Worm (Caenorhabditis elegans) whole organism, L1 larva: Measurements from ENCODE around the gene clec-80.
A peak's percentile ranks its signal among the peaks of the same experiment; 100 is the strongest.

ENCODE experiments used
- C16A3.4 ChIP-seq: fragments of 150-350 bp; optimal IDR thresholded peaks from 2 replicates; lab custom pipeline; 2014; ENCODE audit warnings: missing biosample characterization, missing genetic modification characterization
- C34B4.2 ChIP-seq: sonication (generic microtip); optimal IDR thresholded peaks from 2 replicates; lab custom pipeline; 2017; ENCODE audit warnings: mild to moderate bottlenecking, missing genetic modification characterization, missing compliant biosample characterization
- F16B12.6 ChIP-seq: fragments of 150-350 bp; optimal IDR thresholded peaks from 2 replicates; lab custom pipeline; 2014; ENCODE audit warnings: missing biosample characterization, missing genetic modification characterization
- Y116A8C.19 ChIP-seq: sonication (generic microtip); optimal IDR thresholded peaks from 2 replicates; lab custom pipeline; 2016; ENCODE audit warnings: missing compliant biosample characterization, missing genetic modification characterization, borderline replicate concordance
- aha-1 ChIP-seq: fragments of 150-350 bp; optimal IDR thresholded peaks from 2 replicates; lab custom pipeline; 2014; ENCODE audit warnings: missing biosample characterization, missing genetic modification characterization
- blmp-1 ChIP-seq: fragments of 150-350 bp; optimal IDR thresholded peaks from 2 replicates; lab custom pipeline; 2014; ENCODE audit warnings: missing biosample characterization, missing genetic modification characterization
- ceh-82 ChIP-seq, 3 experiments: fragments of 150-350 bp in 1 of 3; sonication (generic microtip) in 2 of 3; optimal IDR thresholded peaks; 2 replicates each; lab custom pipeline; 2014 to 2017; ENCODE audit warnings: missing biosample characterization in 3 of 3, missing genetic modification characterization in 3 of 3
- ceh-88 ChIP-seq: fragments of 200-800 bp; sonication (Bioruptor generic); IDR thresholded peaks from 2 replicates; pipeline ENCODE4 v1.3.6; 2022; ENCODE audit warnings: missing genetic modification characterization, missing compliant biosample characterization
- dpl-1 ChIP-seq, 3 experiments: fragments of 150-350 bp in 2 of 3; sonication (generic microtip) in 1 of 3; optimal IDR thresholded peaks; 2 replicates each; lab custom pipeline; 2014 to 2017; ENCODE audit warnings: missing biosample characterization in 3 of 3, missing genetic modification characterization in 3 of 3, missing genetic modification reagents in 3 of 3
- efl-1 ChIP-seq, 4 experiments: fragments of 150-350 bp; optimal IDR thresholded peaks in 3 of 4; peaks in 1 of 4; 1 replicate in 1 of 4; 2 replicates in 3 of 4; lab custom pipeline; 2014; ENCODE audit warnings: missing biosample characterization in 2 of 4, missing genetic modification characterization in 2 of 4, missing genetic modification reagents in 2 of 4
- efl-3 ChIP-seq: fragments of 200-800 bp; sonication (Bioruptor generic); optimal IDR thresholded peaks from 2 replicates; lab custom pipeline; 2018; ENCODE audit warnings: mild to moderate bottlenecking, missing genetic modification characterization, missing compliant biosample characterization
- egl-13 ChIP-seq: sonication (generic microtip); optimal IDR thresholded peaks from 2 replicates; lab custom pipeline; 2016; ENCODE audit warnings: missing genotype, missing genetic modification reagents, missing genetic modification characterization, missing compliant biosample characterization
- elt-2 ChIP-seq: sonication (generic microtip); optimal IDR thresholded peaks from 2 replicates; lab custom pipeline; 2016; ENCODE audit warnings: missing genetic modification characterization, mild to moderate bottlenecking, inconsistent platforms, missing compliant biosample characterization, missing genetic modification reagents
- elt-3 ChIP-seq, 6 experiments: fragments of 150-350 bp in 1 of 6; sonication (generic microtip); optimal IDR thresholded peaks; 2 replicates each; lab custom pipeline; 2017 to 2018; ENCODE audit warnings: missing biosample characterization in 6 of 6, missing genetic modification characterization in 6 of 6, inconsistent platforms in 1 of 6
- ets-5 ChIP-seq: fragments of 200-800 bp; sonication (Bioruptor generic); IDR thresholded peaks from 2 replicates; pipeline ENCODE4 v1.3.6; 2022; ENCODE audit warnings: missing genetic modification characterization, missing compliant biosample characterization
- fkh-4 ChIP-seq: sonication (generic microtip); optimal IDR thresholded peaks from 2 replicates; lab custom pipeline; 2016; ENCODE audit warnings: missing compliant biosample characterization, missing genetic modification characterization, borderline replicate concordance
- fkh-8 ChIP-seq: sonication (generic microtip); optimal IDR thresholded peaks from 2 replicates; lab custom pipeline; 2016; ENCODE audit warnings: mild to moderate bottlenecking, missing genetic modification characterization, missing compliant biosample characterization
- grh-1 ChIP-seq: fragments of 200-800 bp; sonication (Bioruptor generic); IDR thresholded peaks from 2 replicates; pipeline ENCODE4 v1.3.6; 2022; ENCODE audit warnings: missing genetic modification reagents, missing genetic modification characterization, missing compliant biosample characterization
- hlh-4 ChIP-seq: sonication (generic microtip); optimal IDR thresholded peaks from 2 replicates; lab custom pipeline; 2016; ENCODE audit warnings: mild to moderate bottlenecking, missing genetic modification characterization, missing compliant biosample characterization
- hpl-2 ChIP-seq: fragments of 150-350 bp; optimal IDR thresholded peaks from 2 replicates; lab custom pipeline; 2014; ENCODE audit warnings: missing biosample characterization, missing genetic modification reagents, missing genetic modification characterization
- irx-1 ChIP-seq: sonication (generic microtip); optimal IDR thresholded peaks from 2 replicates; lab custom pipeline; 2016; ENCODE audit warnings: missing genetic modification characterization, missing compliant biosample characterization
- lin-13 ChIP-seq: fragments of 150-350 bp; optimal IDR thresholded peaks from 2 replicates; lab custom pipeline; 2014; ENCODE audit warnings: missing biosample characterization, missing genetic modification reagents, missing genetic modification characterization
- lin-14 ChIP-seq: fragments of 200-800 bp; sonication (Bioruptor generic); optimal IDR thresholded peaks from 2 replicates; lab custom pipeline; 2018; ENCODE audit warnings: mild to moderate bottlenecking, missing genetic modification characterization, moderate library complexity, missing compliant biosample characterization
- lin-15B ChIP-seq: fragments of 150-350 bp; sonication (generic microtip); optimal IDR thresholded peaks from 3 replicates; lab custom pipeline; 2014; ENCODE audit warnings: missing biosample characterization, missing genetic modification characterization
- lin-35 ChIP-seq, 2 experiments: fragments of 150-350 bp; optimal IDR thresholded peaks; 2 replicates each; lab custom pipeline; 2014; ENCODE audit warnings: missing biosample characterization in 2 of 2, missing genetic modification characterization in 2 of 2, missing genetic modification reagents in 2 of 2
- lin-39 ChIP-seq: fragments of 150-350 bp; optimal IDR thresholded peaks from 2 replicates; lab custom pipeline; 2014; ENCODE audit warnings: missing biosample characterization, missing genetic modification reagents, missing genetic modification characterization
- lsy-2 ChIP-seq, 2 experiments: fragments of 150-350 bp; optimal IDR thresholded peaks; 2 replicates each; lab custom pipeline; 2014; ENCODE audit warnings: missing biosample characterization in 2 of 2, missing genetic modification characterization in 2 of 2
- mdl-1 ChIP-seq, 2 experiments: fragments of 150-350 bp; optimal IDR thresholded peaks; 2 replicates each; lab custom pipeline; 2014 to 2017; ENCODE audit warnings: missing biosample characterization in 2 of 2, missing genetic modification characterization in 2 of 2, inconsistent platforms in 1 of 2
- mep-1 ChIP-seq: fragments of 150-350 bp; optimal IDR thresholded peaks from 2 replicates; lab custom pipeline; 2014; ENCODE audit warnings: missing biosample characterization, missing genetic modification characterization
- nhr-20 ChIP-seq: sonication (generic microtip); optimal IDR thresholded peaks from 2 replicates; lab custom pipeline; 2016; ENCODE audit warnings: mild to moderate bottlenecking, missing genetic modification characterization, missing compliant biosample characterization
- nhr-47 ChIP-seq: sonication (generic microtip); optimal IDR thresholded peaks from 2 replicates; lab custom pipeline; 2016; ENCODE audit warnings: mild to moderate bottlenecking, missing genetic modification characterization, moderate library complexity, missing compliant biosample characterization
- nhr-76 ChIP-seq: sonication (generic microtip); optimal IDR thresholded peaks from 2 replicates; lab custom pipeline; 2017; ENCODE audit warnings: missing biosample characterization, missing genetic modification characterization
- nhr-77 ChIP-seq: fragments of 150-350 bp; optimal IDR thresholded peaks from 2 replicates; lab custom pipeline; 2014; ENCODE audit warnings: missing biosample characterization, missing genetic modification characterization
- nhr-84 ChIP-seq: sonication (generic microtip); optimal IDR thresholded peaks from 2 replicates; lab custom pipeline; 2017; ENCODE audit warnings: missing biosample characterization, missing genetic modification characterization
- nhr-85 ChIP-seq: sonication (generic microtip); peaks from one replicate; lab custom pipeline; 2016; ENCODE audit warnings: missing genetic modification characterization, inconsistent platforms, missing compliant biosample characterization
- nhr-90 ChIP-seq: sonication (generic microtip); optimal IDR thresholded peaks from 2 replicates; lab custom pipeline; 2016; ENCODE audit warnings: mild to moderate bottlenecking, missing genetic modification characterization, missing compliant biosample characterization; ENCODE audit not compliant: poor library complexity
- pag-3 ChIP-seq: sonication (generic microtip); optimal IDR thresholded peaks from 2 replicates; lab custom pipeline; 2017; ENCODE audit warnings: missing genetic modification characterization, mild to moderate bottlenecking, missing compliant biosample characterization, antibody characterized with exemption, borderline replicate concordance; ENCODE audit not compliant: insufficient read depth
- pax-3 ChIP-seq: fragments of 200-800 bp; sonication (Bioruptor generic); optimal IDR thresholded peaks from 2 replicates; lab custom pipeline; 2018; ENCODE audit warnings: mild to moderate bottlenecking, missing genetic modification characterization, moderate library complexity, missing compliant biosample characterization
- pqm-1 ChIP-seq: sonication (generic microtip); optimal IDR thresholded peaks from 3 replicates; lab custom pipeline; 2017; ENCODE audit warnings: missing biosample characterization, missing genetic modification characterization
- snpc-4 ChIP-seq: fragments of 150-350 bp; optimal IDR thresholded peaks from 2 replicates; lab custom pipeline; 2014; ENCODE audit warnings: missing biosample characterization, missing genetic modification characterization
- snu-23 ChIP-seq: sonication (generic microtip); optimal IDR thresholded peaks from 2 replicates; lab custom pipeline; 2016; ENCODE audit warnings: missing genetic modification characterization, missing compliant biosample characterization
- sox-4 ChIP-seq: sonication (generic microtip); optimal IDR thresholded peaks from 2 replicates; lab custom pipeline; 2016; ENCODE audit warnings: missing genetic modification characterization, missing compliant biosample characterization
- swsn-7 ChIP-seq: sonication (generic microtip); optimal IDR thresholded peaks from 2 replicates; lab custom pipeline; 2016; ENCODE audit warnings: missing genetic modification characterization, missing compliant biosample characterization
- tbx-2 ChIP-seq: sonication (generic microtip); optimal IDR thresholded peaks from 2 replicates; lab custom pipeline; 2016; ENCODE audit warnings: missing genetic modification characterization, missing compliant biosample characterization
- tlp-1 ChIP-seq: fragments of 150-350 bp; optimal IDR thresholded peaks from 2 replicates; lab custom pipeline; 2014; ENCODE audit warnings: missing biosample characterization, missing genetic modification characterization
- unc-130 ChIP-seq: fragments of 150-350 bp; optimal IDR thresholded peaks from 2 replicates; lab custom pipeline; 2017; ENCODE audit warnings: missing biosample characterization, missing genetic modification characterization, inconsistent platforms
- unc-62 ChIP-seq: fragments of 150-350 bp; optimal IDR thresholded peaks from 2 replicates; lab custom pipeline; 2014; ENCODE audit warnings: missing biosample characterization, missing genetic modification reagents, missing genetic modification characterization
- unc-86 ChIP-seq: sonication (generic microtip); optimal IDR thresholded peaks from 2 replicates; lab custom pipeline; 2016; ENCODE audit warnings: missing genetic modification characterization, missing compliant biosample characterization
- unc-98 ChIP-seq: fragments of 200-800 bp; sonication (Bioruptor generic); IDR thresholded peaks from 2 replicates; pipeline ENCODE4 v1.3.6; 2022; ENCODE audit warnings: missing genetic modification characterization, missing compliant biosample characterization
- vab-15 ChIP-seq: sonication (generic microtip); optimal IDR thresholded peaks from 2 replicates; lab custom pipeline; 2017; ENCODE audit warnings: missing genotype, mild to moderate bottlenecking, missing genetic modification characterization, missing compliant biosample characterization
- zag-1 ChIP-seq: fragments of 150-350 bp; optimal IDR thresholded peaks from 2 replicates; lab custom pipeline; 2014; ENCODE audit warnings: missing biosample characterization, missing genetic modification characterization
- zip-4 ChIP-seq: fragments of 200-800 bp; sonication (Bioruptor generic); optimal IDR thresholded peaks from 2 replicates; lab custom pipeline; 2018; ENCODE audit warnings: mild to moderate bottlenecking, missing genetic modification characterization, moderate library complexity, missing compliant biosample characterization
- ztf-11 ChIP-seq, 2 experiments: sonication (generic microtip); optimal IDR thresholded peaks; 2 replicates each; lab custom pipeline; 2016 to 2017; ENCODE audit warnings: missing genetic modification characterization in 2 of 2, missing biosample characterization in 1 of 2, missing compliant biosample characterization in 1 of 2

Gene clec-80

ce11 chrIV:2785057-2785456 lies 38.5 kb upstream of the clec-80 start (continued):
- peak; percentile 64 for TF ChIP-seq mep-1
- no peak for TF ChIP-seq ets-5 (GFP tag; lab: Robert Waterston, UW)
- no peak for TF ChIP-seq ceh-88 (GFP tag; lab: Robert Waterston, UW)
- no peak for TF ChIP-seq hlh-4 (tag; lab: Kevin White, UChicago)
- TF ChIP-seq nhr-20 (tag; lab: Kevin White, UChicago), result peak; percentile 46
- no peak for TF ChIP-seq tlp-1
- peak; percentile 71 for TF ChIP-seq nhr-85 (tag; lab: Kevin White, UChicago)
- no peak for TF ChIP-seq Y116A8C.19 (tag; lab: Kevin White, UChicago)
- TF ChIP-seq pqm-1 (tag; lab: Kevin White, UChicago), result no peak
- peak; percentile 38 for TF ChIP-seq blmp-1 (tag; lab: Kevin White, UChicago)
- TF ChIP-seq zag-1 (tag; lab: Kevin White, UChicago), result no peak
- peak; percentile 69 to 72 for TF ChIP-seq efl-1 (optimal IDR thresholded peaks at IDR 0.05; lab: Kevin White, UChicago)
- peak; percentile 47 to 87 for TF ChIP-seq efl-1 (GFP tag; optimal IDR thresholded peaks at IDR 0.05 in 1 of 2; lab: Kevin White, UChicago)
- no peak for TF ChIP-seq lin-14 (GFP tag; lab: Kevin White, UChicago)
- no peak for TF ChIP-seq pax-3 (tag; lab: Kevin White, UChicago)
- TF ChIP-seq elt-3 (tag; optimal IDR thresholded peaks at IDR 0.05; lab: Kevin White, UChicago), result peak in 1 of 6 experiments; percentile 26
- no peak for TF ChIP-seq irx-1 (tag; lab: Kevin White, UChicago)
- peak; percentile 54 for TF ChIP-seq nhr-47 (tag; lab: Kevin White, UChicago)
- no peak for TF ChIP-seq hpl-2 (GFP tag; lab: Kevin White, UChicago)
- no peak for TF ChIP-seq lin-15B
- TF ChIP-seq ztf-11 (tag; optimal IDR thresholded peaks at IDR 0.05; lab: Kevin White, UChicago), result no peak
- TF ChIP-seq unc-98 (GFP tag; lab: Robert Waterston, UW), result no peak
- no peak for TF ChIP-seq fkh-8
- TF ChIP-seq ceh-82 (tag; optimal IDR thresholded peaks at IDR 0.05; lab: Kevin White, UChicago), result peak; percentile 3 to 46 (median 40)
- no peak for TF ChIP-seq sox-4 (tag; lab: Kevin White, UChicago)
- TF ChIP-seq lsy-2 (tag; optimal IDR thresholded peaks at IDR 0.05; lab: Kevin White, UChicago), result peak; percentile 46 to 57
- TF ChIP-seq unc-86, result no peak
- TF ChIP-seq lin-13 (GFP tag; lab: Kevin White, UChicago), result no peak
- no peak for TF ChIP-seq fkh-4 (tag; lab: Kevin White, UChicago)
- no peak for TF ChIP-seq aha-1
- TF ChIP-seq unc-62, result no peak
- TF ChIP-seq lin-35 (GFP tag; optimal IDR thresholded peaks at IDR 0.05; lab: Kevin White, UChicago), result peak; percentile 45 to 55
- peak; percentile 46 for TF ChIP-seq tbx-2
- no peak for TF ChIP-seq vab-15 (tag; lab: Kevin White, UChicago)
- TF ChIP-seq snpc-4 (tag; lab: Kevin White, UChicago), result no peak
- TF ChIP-seq pag-3 (tag; lab: Kevin White, UChicago), result no peak
- TF ChIP-seq elt-2 (tag; lab: Kevin White, UChicago), result no peak
- no peak for TF ChIP-seq mdl-1 (tag; optimal IDR thresholded peaks at IDR 0.05; lab: Kevin White, UChicago)
- no peak for TF ChIP-seq C34B4.2 (tag; lab: Kevin White, UChicago)
- peak; percentile 48 for TF ChIP-seq nhr-90
- 0 out of 2 replicates have a peak, but pooled peaks have one; percentile 13 for TF ChIP-seq grh-1 (GFP tag; lab: Robert Waterston, UW)
- TF ChIP-seq nhr-84 (tag; lab: Kevin White, UChicago), result no peak
- peak; percentile 68 for TF ChIP-seq snu-23 (GFP tag; lab: Kevin White, UChicago)
- TF ChIP-seq zip-4 (GFP tag; lab: Kevin White, UChicago), result no peak
- no peak for TF ChIP-seq efl-3 (GFP tag; lab: Kevin White, UChicago)
- TF ChIP-seq unc-130 (tag; lab: Kevin White, UChicago), result no peak
- no peak for TF ChIP-seq F16B12.6
- TF ChIP-seq C16A3.4 (tag; lab: Kevin White, UChicago), result no peak
- TF ChIP-seq egl-13 (tag; lab: Kevin White, UChicago), result no peak
- peak; percentile 37 to 45 (median 43) for TF ChIP-seq dpl-1 (GFP tag; optimal IDR thresholded peaks at IDR 0.05; lab: Kevin White, UChicago)
- TF ChIP-seq nhr-76 (tag; lab: Kevin White, UChicago), result no peak
- no peak for TF ChIP-seq nhr-77
- TF ChIP-seq swsn-7 (tag; lab: Kevin White, UChicago), result peak; percentile 36
- no peak for TF ChIP-seq lin-39 (tag; lab: Kevin White, UChicago)
